Fruit fly (Drosophila melanogaster): ENCODE results near the gene CG13086.

Gene CG13086

DNA sequence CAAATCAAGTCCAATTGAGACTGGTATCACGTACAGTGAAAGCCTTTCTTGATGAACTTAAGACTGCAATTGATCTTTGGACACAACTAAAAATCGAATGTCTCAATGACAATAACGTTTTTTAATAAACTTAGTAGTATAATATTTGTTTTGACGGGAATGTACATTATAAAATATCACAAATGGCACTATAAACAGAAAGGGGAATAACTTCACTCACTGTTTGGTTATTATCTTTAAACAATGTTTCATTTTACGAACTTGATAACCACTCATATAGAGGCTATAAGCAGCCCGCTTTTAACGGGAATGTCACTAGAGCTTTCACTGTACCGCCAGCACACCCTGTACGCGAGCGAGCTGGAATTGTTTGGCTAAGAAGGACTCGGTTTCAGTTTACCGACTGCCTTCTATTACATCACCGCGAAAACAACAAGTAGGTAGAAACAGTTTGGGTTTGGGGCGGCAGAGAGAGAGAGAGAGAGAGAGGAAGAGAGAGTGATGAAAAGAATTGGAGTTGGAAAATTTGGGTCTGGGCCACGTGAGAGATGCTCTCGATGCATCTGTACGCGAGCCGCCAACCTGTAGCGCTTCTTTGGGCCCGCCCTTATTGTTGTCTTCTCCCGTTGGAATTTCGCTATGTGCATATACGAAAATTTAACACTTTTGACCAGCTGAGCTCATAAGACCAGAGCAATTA, 33.6 kb downstream of the CG13086 start:
- peak; percentile 66 for TF ChIP-seq CG12605 (GFP tag; IDR thresholded peaks at IDR 0.05)
- peak; percentile 27 for TF ChIP-seq CG17806 (tag; optimal IDR thresholded peaks at IDR 0.05)
- no peak for TF ChIP-seq CG13204 (GFP tag; optimal IDR thresholded peaks at IDR 0.05)
- TF ChIP-seq Pif1A (GFP tag; optimal IDR thresholded peaks at IDR 0.05): peak; percentile 60
- TF ChIP-seq Ets98B (GFP tag; IDR thresholded peaks at IDR 0.05): no peak
- peak; percentile 48 for TF ChIP-seq CG8159 (tag; optimal IDR thresholded peaks at IDR 0.05)
- TF ChIP-seq EcR (GFP tag; optimal IDR thresholded peaks at IDR 0.05): no peak
- TF ChIP-seq CG9948 (tag; optimal IDR thresholded peaks at IDR 0.05): peak; percentile 38
- TF ChIP-seq CG34367 (tag; optimal IDR thresholded peaks at IDR 0.05): no peak
- TF ChIP-seq rn (GFP tag; IDR thresholded peaks at IDR 0.05): no peak
- no peak for TF ChIP-seq fd96Ca (GFP tag; IDR thresholded peaks at IDR 0.05)
- no peak for TF ChIP-seq gl (tag; optimal IDR thresholded peaks at IDR 0.05)
- peak; percentile 44 for TF ChIP-seq CG15710 (tag; optimal IDR thresholded peaks at IDR 0.05)
- no peak for TF ChIP-seq CG10348 (GFP tag; IDR thresholded peaks at IDR 0.05)
- no peak for TF ChIP-seq D1 (tag; optimal IDR thresholded peaks at IDR 0.05)
- peak; percentile 50 for TF ChIP-seq CG8301 (tag; optimal IDR thresholded peaks at IDR 0.05)
- TF ChIP-seq Snoo (tag; optimal IDR thresholded peaks at IDR 0.05): peak; percentile 61
- no peak for TF ChIP-seq Pif1B (GFP tag; optimal IDR thresholded peaks at IDR 0.05)
- TF ChIP-seq CG14655 (GFP tag; optimal IDR thresholded peaks at IDR 0.05): peak; percentile 69
- TF ChIP-seq CG32121 (GFP tag; IDR thresholded peaks at IDR 0.05): no peak
- 0 out of 3 replicates have a peak, but pooled peaks have one; percentile 18 for TF ChIP-seq CG4496 (GFP tag; IDR thresholded peaks at IDR 0.05)

DNA sequence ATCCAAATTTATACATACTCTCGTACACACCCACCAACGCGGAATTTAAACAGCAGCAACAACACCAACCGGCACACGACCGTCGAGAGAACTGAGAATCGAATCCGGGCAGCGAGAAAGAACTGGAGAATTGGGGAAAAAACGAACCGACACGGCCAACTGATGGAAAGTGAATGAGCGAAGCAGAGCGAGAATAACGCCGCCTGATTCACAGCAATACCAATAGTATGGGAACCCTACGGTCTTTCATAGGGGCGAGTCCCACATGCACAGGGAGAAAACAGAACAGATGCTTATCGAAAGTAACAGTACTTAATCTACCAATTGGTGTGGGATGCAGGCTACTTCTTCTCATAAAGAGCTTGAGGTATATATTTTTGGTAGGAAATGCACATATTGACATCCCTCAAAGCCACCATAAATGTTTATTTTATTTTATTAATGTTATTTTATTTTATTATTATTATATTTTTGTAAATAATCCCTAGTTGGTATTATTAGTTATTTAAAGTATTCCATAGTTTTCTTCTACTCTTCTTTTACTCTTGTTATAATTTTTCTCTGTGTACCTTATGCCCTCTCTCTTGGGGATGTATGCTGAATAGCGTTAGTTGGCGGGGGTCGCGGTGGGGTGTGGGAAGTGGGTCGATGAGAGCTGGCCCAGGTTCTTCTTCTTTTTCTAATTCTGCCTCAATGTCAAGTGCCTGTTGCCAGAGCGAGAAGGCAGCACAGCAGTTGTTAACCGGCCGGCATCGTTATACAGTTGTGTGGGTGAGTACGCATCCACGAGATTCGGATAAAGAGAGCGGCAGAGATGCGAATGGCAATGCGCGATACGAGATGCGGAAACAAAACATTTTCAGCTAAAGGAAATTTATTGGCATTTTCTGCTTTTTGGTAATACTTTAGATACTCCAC, 34.4 kb downstream of the CG13086 start, which contains the start of gene CG17544:
Gene CG17544, minus strand, starts transcription at position 177 of the 918 bp plus-strand sequence.
- TF ChIP-seq Snoo (tag; optimal IDR thresholded peaks at IDR 0.05): peak; percentile 83
- TF ChIP-seq Ets98B (GFP tag; IDR thresholded peaks at IDR 0.05): peak; percentile 46
- peak; percentile 56; the same call in 2 of the 3 replicates for TF ChIP-seq CG4496 (GFP tag; IDR thresholded peaks at IDR 0.05)
- TF ChIP-seq CG10348 (GFP tag; IDR thresholded peaks at IDR 0.05): no peak
- TF ChIP-seq D1 (tag; optimal IDR thresholded peaks at IDR 0.05): no peak
- no peak for TF ChIP-seq Pif1B (GFP tag; optimal IDR thresholded peaks at IDR 0.05)
- TF ChIP-seq CG17806 (tag; optimal IDR thresholded peaks at IDR 0.05): peak; percentile 77
- peak; percentile 66 for TF ChIP-seq fd96Ca (GFP tag; IDR thresholded peaks at IDR 0.05)
- TF ChIP-seq CG32121 (GFP tag; IDR thresholded peaks at IDR 0.05): peak; percentile 49; the same call in 1 of the 2 replicates
- TF ChIP-seq rn (GFP tag; IDR thresholded peaks at IDR 0.05): no peak; the same call in 1 of the 2 replicates
- TF ChIP-seq CG34367 (tag; optimal IDR thresholded peaks at IDR 0.05): peak; percentile 63
- peak; percentile 51 for TF ChIP-seq CG8301 (tag; optimal IDR thresholded peaks at IDR 0.05)
- no peak for TF ChIP-seq gl (tag; optimal IDR thresholded peaks at IDR 0.05)
- TF ChIP-seq CG8159 (tag; optimal IDR thresholded peaks at IDR 0.05): peak; percentile 85
- TF ChIP-seq EcR (GFP tag; optimal IDR thresholded peaks at IDR 0.05): no peak
- TF ChIP-seq CG13204 (GFP tag; optimal IDR thresholded peaks at IDR 0.05): peak; percentile 71
- TF ChIP-seq CG14655 (GFP tag; optimal IDR thresholded peaks at IDR 0.05): peak; percentile 88
- TF ChIP-seq CG9948 (tag; optimal IDR thresholded peaks at IDR 0.05): peak; percentile 84
- TF ChIP-seq Pif1A (GFP tag; optimal IDR thresholded peaks at IDR 0.05): peak; percentile 41
- TF ChIP-seq CG15710 (tag; optimal IDR thresholded peaks at IDR 0.05): peak; percentile 83
- peak; percentile 76 for TF ChIP-seq CG12605 (GFP tag; IDR thresholded peaks at IDR 0.05)

DNA sequence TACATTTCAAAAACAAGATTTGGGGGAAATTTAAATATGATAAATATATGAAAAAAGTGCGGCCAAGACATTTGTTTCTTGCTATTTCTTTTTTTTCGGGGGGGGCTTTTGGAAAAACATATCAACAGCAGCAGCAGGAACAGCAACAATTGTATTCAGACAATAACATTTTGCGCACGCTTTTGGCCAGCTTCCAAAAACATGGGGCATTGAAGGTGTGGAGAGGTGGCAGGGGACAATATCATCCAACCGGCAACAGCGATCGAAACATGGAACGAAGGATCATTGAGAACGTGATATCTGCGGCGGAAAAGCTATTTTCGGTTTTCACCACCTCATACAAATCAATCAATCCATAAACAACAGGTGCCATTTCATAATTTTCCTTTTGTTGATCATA, 37.7 kb downstream of the CG13086 start:
- TF ChIP-seq rn (GFP tag; IDR thresholded peaks at IDR 0.05): no peak
- TF ChIP-seq CG15710 (tag; optimal IDR thresholded peaks at IDR 0.05): no peak
- no peak for TF ChIP-seq CG12605 (GFP tag; IDR thresholded peaks at IDR 0.05)
- TF ChIP-seq EcR (GFP tag; optimal IDR thresholded peaks at IDR 0.05): no peak
- no peak for TF ChIP-seq CG9948 (tag; optimal IDR thresholded peaks at IDR 0.05)
- no peak for TF ChIP-seq Pif1B (GFP tag; optimal IDR thresholded peaks at IDR 0.05)
- no peak for TF ChIP-seq gl (tag; optimal IDR thresholded peaks at IDR 0.05)
- TF ChIP-seq CG17806 (tag; optimal IDR thresholded peaks at IDR 0.05): no peak

DNA sequence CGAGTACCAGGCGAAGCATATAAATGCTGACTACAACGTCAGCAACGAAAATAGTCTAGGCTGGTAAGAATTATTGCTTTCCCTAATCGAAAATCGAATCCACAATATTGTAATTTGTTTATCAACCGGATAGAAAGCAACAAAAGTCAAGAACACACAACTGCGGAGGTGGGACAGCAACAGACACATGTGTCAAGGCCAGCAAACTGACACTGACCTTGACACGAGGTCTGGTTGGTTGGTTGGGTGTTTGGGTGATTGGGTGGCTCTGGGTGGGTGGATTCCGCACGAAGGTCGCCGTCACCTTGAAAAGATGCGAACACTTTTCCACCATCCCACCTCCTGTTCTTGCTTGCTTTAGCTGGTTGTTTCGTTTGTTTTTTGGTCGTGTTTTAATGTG, 38.5 kb downstream of the CG13086 start:
- no peak for TF ChIP-seq CG34367 (tag; optimal IDR thresholded peaks at IDR 0.05)
- TF ChIP-seq fd96Ca (GFP tag; IDR thresholded peaks at IDR 0.05): no peak
- TF ChIP-seq CG8159 (tag; optimal IDR thresholded peaks at IDR 0.05): no peak
- no peak for TF ChIP-seq CG32121 (GFP tag; IDR thresholded peaks at IDR 0.05)
- no peak for TF ChIP-seq gl (tag; optimal IDR thresholded peaks at IDR 0.05)
- TF ChIP-seq CG9948 (tag; optimal IDR thresholded peaks at IDR 0.05): no peak
- no peak for TF ChIP-seq CG8301 (tag; optimal IDR thresholded peaks at IDR 0.05)
- no peak for TF ChIP-seq CG13204 (GFP tag; optimal IDR thresholded peaks at IDR 0.05)
- no peak for TF ChIP-seq CG4496 (GFP tag; IDR thresholded peaks at IDR 0.05)

DNA sequence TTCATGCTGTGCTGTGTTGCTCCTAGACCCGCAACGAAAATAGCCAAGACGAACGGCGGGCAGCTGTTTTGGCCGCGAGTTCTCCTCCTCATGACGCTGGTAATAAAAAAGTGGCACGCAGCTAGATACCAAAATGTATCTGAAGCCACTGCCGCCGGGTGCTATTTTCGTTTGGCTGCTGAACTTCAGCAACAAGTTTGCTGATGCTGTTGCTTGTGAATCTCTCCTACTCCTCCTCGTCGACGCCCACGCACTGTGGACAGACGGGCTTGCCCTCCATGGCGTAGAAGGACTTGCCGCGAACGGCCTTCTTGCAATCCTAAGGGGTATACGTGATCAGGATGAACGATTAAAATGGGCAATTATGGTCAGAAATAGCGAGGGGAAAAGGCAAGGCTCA, 39.2 kb downstream of the CG13086 start:
- TF ChIP-seq CG17806 (tag; optimal IDR thresholded peaks at IDR 0.05) (no peak), D1 (tag; optimal IDR thresholded peaks at IDR 0.05) (no peak), CG32121 (GFP tag; IDR thresholded peaks at IDR 0.05) (peak; percentile 17; the same call in 1 of the 2 replicates), Ets98B (GFP tag; IDR thresholded peaks at IDR 0.05) (no peak)
